Worm (Caenorhabditis elegans) whole organism, early embryonic: ENCODE data around the gene nhr-214.

Experiments used
- B0310.2 ChIP-seq: sonication (generic microtip); optimal IDR thresholded peaks from 2 replicates; lab custom pipeline; 2016; ENCODE audit warnings: mild to moderate bottlenecking, missing genetic modification characterization, missing compliant biosample characterization
- ama-1 ChIP-seq: fragments of 150-350 bp; optimal IDR thresholded peaks from 2 replicates; lab custom pipeline; 2014
- ceh-13 ChIP-seq: fragments of 200-800 bp; sonication (Bioruptor generic); optimal IDR thresholded peaks from 2 replicates; lab custom pipeline; 2018; ENCODE audit warnings: mild to moderate bottlenecking, missing genetic modification characterization, missing compliant biosample characterization
- ceh-36 ChIP-seq: sonication (generic microtip); optimal IDR thresholded peaks from 2 replicates; lab custom pipeline; 2016; ENCODE audit warnings: missing genetic modification characterization, inconsistent platforms, missing compliant biosample characterization
- flt-1 ChIP-seq: fragments of 200-800 bp; sonication (Bioruptor generic); IDR thresholded peaks from 2 replicates; pipeline ENCODE4 v1.3.6; 2022; ENCODE audit warnings: missing genetic modification characterization, missing compliant biosample characterization
- hmbx-1 ChIP-seq: sonication (generic microtip); optimal IDR thresholded peaks from 2 replicates; lab custom pipeline; 2016; ENCODE audit warnings: mild to moderate bottlenecking, missing genetic modification characterization, missing compliant biosample characterization
- hmg-4 ChIP-seq: fragments of 200-800 bp; sonication (Bioruptor generic); optimal IDR thresholded peaks from 2 replicates; lab custom pipeline; 2018; ENCODE audit warnings: mild to moderate bottlenecking, missing genetic modification characterization, missing compliant biosample characterization
- hnd-1 ChIP-seq: sonication (generic microtip); optimal IDR thresholded peaks from 2 replicates; lab custom pipeline; 2016; ENCODE audit warnings: missing genetic modification characterization, missing compliant biosample characterization
- pes-1 ChIP-seq: fragments of 200-800 bp; sonication (Bioruptor generic); IDR thresholded peaks from 2 replicates; pipeline ENCODE4 v1.3.6; 2022; ENCODE audit warnings: missing genetic modification reagents, missing genetic modification characterization, missing compliant biosample characterization
- scrt-1 ChIP-seq: fragments of 200-800 bp; sonication (Bioruptor generic); IDR thresholded peaks from 2 replicates; pipeline ENCODE4 v1.3.6; 2022; ENCODE audit warnings: missing genetic modification characterization, missing compliant biosample characterization
- sea-1 ChIP-seq: fragments of 200-800 bp; sonication (Bioruptor generic); conservative IDR thresholded peaks from 2 replicates; pipeline ENCODE4 v1.3.6; 2022; ENCODE audit warnings: missing genetic modification characterization, missing compliant biosample characterization
- tbx-37 ChIP-seq: fragments of 200-800 bp; sonication (Bioruptor generic); conservative IDR thresholded peaks from 2 replicates; pipeline ENCODE4 v1.3.6; 2022; ENCODE audit warnings: missing genetic modification reagents, missing genetic modification characterization, missing compliant biosample characterization

- TF ChIP-seq hnd-1 (tag; lab: Kevin White, UChicago) (no peak), ama-1 (no peak), B0310.2 (no peak), sea-1 (GFP tag; lab: Robert Waterston, UW) (no peak), flt-1 (GFP tag; lab: Robert Waterston, UW) (no peak), hmbx-1 (tag; lab: Kevin White, UChicago) (no peak), tbx-37 (GFP tag; lab: Robert Waterston, UW) (no peak), ceh-36 (no peak), scrt-1 (GFP tag; lab: Robert Waterston, UW) (no peak), pes-1 (GFP tag; lab: Robert Waterston, UW) (no peak), hmg-4 (GFP tag; lab: Kevin White, UChicago) (no peak), ceh-13 (GFP tag; lab: Kevin White, UChicago) (no peak)
These were observed 38.7 kb downstream of the nhr-214 start for ce11 chrX:12663114-12663513.
